Worm (Caenorhabditis elegans) whole organism, L4 larva: Measurements from ENCODE around the gene slc-25A18.2.
A peak's percentile ranks its signal among the peaks of the same experiment; 100 is the strongest.
"Not testable (repeated sequence)": the region's sequence is repeated elsewhere in the genome, so short reads cannot be mapped to it uniquely, and the experiment has no call there.

Source experiments
- F10B5.3 ChIP-seq: sonication (generic microtip); optimal IDR thresholded peaks from 2 replicates; lab custom pipeline; 2016; ENCODE audit warnings: mild to moderate bottlenecking, missing genetic modification characterization, missing compliant biosample characterization
- F26F4.8 ChIP-seq: fragments of 200-800 bp; sonication (Bioruptor generic); conservative IDR thresholded peaks from 2 replicates; pipeline ENCODE4 v1.3.6; 2022; ENCODE audit warnings: missing genetic modification characterization, missing compliant biosample characterization
- T26A8.4 ChIP-seq: fragments of 200-800 bp; sonication (Bioruptor generic); IDR thresholded peaks from 2 replicates; pipeline ENCODE4 v1.3.6; 2022; ENCODE audit warnings: missing genetic modification characterization, missing compliant biosample characterization
- Y48G9A.11 ChIP-seq: fragments of 200-800 bp; sonication (Bioruptor generic); IDR thresholded peaks from 2 replicates; pipeline ENCODE4 v1.3.6; 2022; ENCODE audit warnings: missing genetic modification reagents, missing genetic modification characterization, missing compliant biosample characterization
- aly-2 ChIP-seq: sonication (generic microtip); optimal IDR thresholded peaks from 2 replicates; lab custom pipeline; 2018; ENCODE audit warnings: missing biosample characterization, missing genetic modification characterization
- attf-4 ChIP-seq: sonication (generic microtip); optimal IDR thresholded peaks from 3 replicates; lab custom pipeline; 2017; ENCODE audit warnings: missing biosample characterization, missing genetic modification characterization
- ctbp-1 ChIP-seq: fragments of 200-800 bp; sonication (Bioruptor generic); IDR thresholded peaks from 2 replicates; pipeline ENCODE4 v1.3.6; 2022; ENCODE audit warnings: missing genetic modification reagents, missing genetic modification characterization, missing compliant biosample characterization
- daf-19 ChIP-seq: fragments of 200-800 bp; sonication (Bioruptor generic); conservative IDR thresholded peaks from 2 replicates; pipeline ENCODE4 v1.3.6; 2022; ENCODE audit warnings: missing genetic modification characterization, missing compliant biosample characterization
- daf-8 ChIP-seq: fragments of 200-800 bp; sonication (Bioruptor generic); IDR thresholded peaks from 2 replicates; pipeline ENCODE4 v1.3.6; 2022; ENCODE audit warnings: missing genetic modification characterization, missing compliant biosample characterization
- dmd-6 ChIP-seq: fragments of 200-800 bp; sonication (Bioruptor generic); IDR thresholded peaks from 2 replicates; pipeline ENCODE4 v1.3.6; 2022; ENCODE audit warnings: missing genetic modification reagents, missing genetic modification characterization, missing compliant biosample characterization
- dpl-1 ChIP-seq: fragments of 150-350 bp; optimal IDR thresholded peaks from 2 replicates; lab custom pipeline; 2014; ENCODE audit warnings: missing biosample characterization, missing genetic modification reagents, missing genetic modification characterization
- duxl-1 ChIP-seq: sonication (generic microtip); optimal IDR thresholded peaks from 2 replicates; lab custom pipeline; 2016; ENCODE audit warnings: mild to moderate bottlenecking, missing genetic modification characterization, moderate library complexity, missing compliant biosample characterization; ENCODE audit not compliant: poor library complexity
- dve-1 ChIP-seq: sonication (generic microtip); optimal IDR thresholded peaks from 2 replicates; lab custom pipeline; 2017; ENCODE audit warnings: antibody characterized with exemption, mild to moderate bottlenecking, missing genetic modification characterization, missing compliant biosample characterization; ENCODE audit not compliant: insufficient read depth
- hif-1 ChIP-seq, 2 experiments: sonication (generic microtip); optimal IDR thresholded peaks; 2 replicates each; lab custom pipeline; 2016 to 2017; ENCODE audit warnings: missing compliant biosample characterization in 2 of 2, missing genetic modification characterization in 2 of 2, missing genetic modification reagents in 2 of 2, missing genotype in 2 of 2, mild to moderate bottlenecking in 1 of 2
- hlh-11 ChIP-seq: fragments of 200-800 bp; sonication (Bioruptor generic); optimal IDR thresholded peaks from 2 replicates; lab custom pipeline; 2018; ENCODE audit warnings: mild to moderate bottlenecking, missing genetic modification characterization, missing compliant biosample characterization
- lim-7 ChIP-seq: fragments of 200-800 bp; sonication (Bioruptor generic); IDR thresholded peaks from 2 replicates; pipeline ENCODE4 v1.3.6; 2022; ENCODE audit warnings: missing genetic modification characterization, missing compliant biosample characterization
- lin-38 ChIP-seq: fragments of 200-800 bp; sonication (Bioruptor generic); IDR thresholded peaks from 2 replicates; pipeline ENCODE4 v1.3.6; 2022; ENCODE audit warnings: missing genetic modification reagents, missing genetic modification characterization, missing compliant biosample characterization
- mes-2 ChIP-seq: sonication (generic microtip); optimal IDR thresholded peaks from 2 replicates; lab custom pipeline; 2016; ENCODE audit warnings: missing genotype, mild to moderate bottlenecking, missing genetic modification characterization, missing compliant biosample characterization; ENCODE audit not compliant: poor library complexity, severe bottlenecking
- nhr-102 ChIP-seq: sonication (generic microtip); optimal IDR thresholded peaks from 2 replicates; lab custom pipeline; 2016; ENCODE audit warnings: mild to moderate bottlenecking, missing genetic modification characterization, moderate library complexity, missing compliant biosample characterization
- nhr-28 ChIP-seq: fragments of 150-350 bp; optimal IDR thresholded peaks from 2 replicates; lab custom pipeline; 2014; ENCODE audit warnings: missing biosample characterization, missing genetic modification characterization
- nhr-76 ChIP-seq: fragments of 150-350 bp; optimal IDR thresholded peaks from 2 replicates; lab custom pipeline; 2014; ENCODE audit warnings: missing biosample characterization, missing genetic modification characterization
- pha-4 ChIP-seq, 2 experiments: fragments of 150-350 bp in 1 of 2; fragments of 200-800 bp in 1 of 2; sonication (Bioruptor generic) in 1 of 2; IDR thresholded peaks in 1 of 2; optimal IDR thresholded peaks in 1 of 2; 2 replicates each; pipeline versions ENCODE4 v1.3.6 to Lab custom; 2014 to 2022; ENCODE audit warnings: missing genetic modification characterization in 2 of 2, missing genetic modification reagents in 2 of 2, missing biosample characterization in 1 of 2, missing compliant biosample characterization in 1 of 2
- php-3 ChIP-seq: fragments of 200-800 bp; sonication (Bioruptor generic); IDR thresholded peaks from 2 replicates; pipeline ENCODE4 v1.3.6; 2022; ENCODE audit warnings: missing genetic modification reagents, missing genetic modification characterization, missing compliant biosample characterization
- sdz-12 ChIP-seq: fragments of 200-800 bp; sonication (Bioruptor generic); optimal IDR thresholded peaks from 2 replicates; lab custom pipeline; 2018; ENCODE audit warnings: mild to moderate bottlenecking, missing genetic modification characterization, missing compliant biosample characterization
- snpc-1.2 ChIP-seq: fragments of 200-800 bp; sonication (Bioruptor generic); IDR thresholded peaks from 2 replicates; pipeline ENCODE4 v1.3.6; 2022; ENCODE audit warnings: missing genetic modification reagents, missing genetic modification characterization, missing compliant biosample characterization
- snpc-4 ChIP-seq: fragments of 150-350 bp; optimal IDR thresholded peaks from 2 replicates; lab custom pipeline; 2014; ENCODE audit warnings: missing biosample characterization, missing genetic modification characterization
- tra-1 ChIP-seq: fragments of 200-800 bp; sonication (Bioruptor generic); IDR thresholded peaks from 2 replicates; pipeline ENCODE4 v1.3.6; 2022; ENCODE audit warnings: missing genetic modification reagents, missing genetic modification characterization, missing compliant biosample characterization
- unc-62 ChIP-seq, 3 experiments: fragments of 150-350 bp in 1 of 3; sonication (generic microtip); optimal IDR thresholded peaks in 2 of 3; peaks in 1 of 3; 1 replicate in 1 of 3; 2 replicates in 2 of 3; lab custom pipeline; 2014 to 2017; ENCODE audit warnings: missing biosample characterization in 3 of 3, missing genetic modification characterization in 3 of 3, missing genetic modification reagents in 3 of 3, missing genotype in 1 of 3
- zip-2 ChIP-seq: fragments of 150-350 bp; optimal IDR thresholded peaks from 2 replicates; lab custom pipeline; 2014; ENCODE audit warnings: missing biosample characterization, missing genetic modification characterization
- ztf-11 ChIP-seq: fragments of 150-350 bp; optimal IDR thresholded peaks from 2 replicates; lab custom pipeline; 2014; ENCODE audit warnings: missing biosample characterization, missing genetic modification characterization

Gene slc-25A18.2

ce11 chrIV:7440238-7440637 is 34.6 kb upstream of the slc-25A18.2 start:
- TF ChIP-seq sdz-12 (GFP tag; lab: Kevin White, UChicago) (no peak), nhr-28 (tag; lab: Kevin White, UChicago) (peak; percentile 66), hlh-11 (tag; lab: Kevin White, UChicago) (peak; percentile 3)

ce11 chrIV:7440985-7441384 is 33.9 kb upstream of the slc-25A18.2 start:
- 0 out of 2 replicates have a peak, but pooled peaks have one; percentile 36 for TF ChIP-seq Y48G9A.11 (GFP tag; lab: Robert Waterston, UW)
- TF ChIP-seq pha-4 (GFP tag; IDR thresholded peaks at IDR 0.05; lab: Robert Waterston, UW) = peak; percentile 12; the same call in 1 of the 2 replicates
- not testable (repeated sequence) for TF ChIP-seq pha-4 (tag; optimal IDR thresholded peaks at IDR 0.05; lab: Kevin White, UChicago)
- TF ChIP-seq lim-7 (GFP tag; lab: Robert Waterston, UW) = peak; percentile 73
- TF ChIP-seq tra-1 = 0 out of 2 replicates have a peak, but pooled peaks have one; percentile 28
- TF ChIP-seq snpc-1.2 (GFP tag; lab: Robert Waterston, UW) = 0 out of 2 replicates have a peak, but pooled peaks have one; percentile 22

ce11 chrIV:7445236-7445635 is 29.6 kb upstream of the slc-25A18.2 start, which contains the start of gene valv-1:
Gene valv-1, minus strand, starts transcription at chrIV:7445336.
- TF ChIP-seq unc-62 (GFP tag; optimal IDR thresholded peaks at IDR 0.05 in 1 of 2; lab: Kevin White, UChicago) (peak in 1 of 2 experiments; percentile 51), unc-62 (tag; optimal IDR thresholded peaks at IDR 0.05; lab: Kevin White, UChicago) (no peak), lin-38 (GFP tag; lab: Robert Waterston, UW) (no peak)

- TF ChIP-seq snpc-4 (tag; lab: Kevin White, UChicago) (no peak), dpl-1 (no peak), dmd-6 (GFP tag; lab: Robert Waterston, UW) (no peak), nhr-28 (tag; lab: Kevin White, UChicago) (no peak), ctbp-1 (GFP tag; lab: Robert Waterston, UW) (no peak), F10B5.3 (tag; lab: Kevin White, UChicago) (no peak), zip-2 (tag; lab: Kevin White, UChicago) (no peak)
Observed at ce11 chrIV:7445995-7446394, 28.8 kb upstream of the slc-25A18.2 start, which contains the start of gene B0496.1. Gene B0496.1, plus strand, starts transcription at chrIV:7446295.

DNA sequence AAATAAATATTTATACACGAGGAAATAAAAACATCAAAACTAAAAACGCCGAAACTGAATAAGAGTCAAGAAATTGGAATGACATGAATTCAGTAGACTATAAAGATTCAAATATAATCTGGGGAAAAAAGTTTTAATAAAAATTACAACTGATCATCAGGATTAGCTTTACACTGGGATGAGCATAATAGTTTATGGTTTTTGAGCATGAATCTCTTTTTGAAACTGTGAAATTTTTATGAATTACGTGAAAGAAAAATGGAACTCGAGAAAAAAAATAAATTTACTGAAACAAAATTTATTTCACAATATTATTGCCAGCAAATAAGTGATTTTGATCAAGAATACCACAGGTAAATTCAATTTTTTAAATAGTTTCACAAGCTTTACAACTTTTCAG is 27.3 kb upstream of the slc-25A18.2 start, which contains the start of gene B0496.2:
Gene B0496.2 (plus strand): TSS at position 301 of the 400 bp plus-strand sequence.
- no peak for TF ChIP-seq daf-8
- no peak for TF ChIP-seq T26A8.4 (GFP tag; lab: Robert Waterston, UW)
- no peak for TF ChIP-seq F26F4.8 (GFP tag; lab: Robert Waterston, UW)
- TF ChIP-seq nhr-76 (tag; lab: Kevin White, UChicago) = no peak
- TF ChIP-seq ctbp-1 (GFP tag; lab: Robert Waterston, UW) = no peak
- TF ChIP-seq duxl-1 = no peak
- no peak for TF ChIP-seq mes-2
- no peak for TF ChIP-seq nhr-102 (tag; lab: Kevin White, UChicago)
- no peak for TF ChIP-seq ztf-11
- no peak for TF ChIP-seq aly-2 (tag; lab: Kevin White, UChicago)
- TF ChIP-seq daf-19 (GFP tag; lab: Robert Waterston, UW) = no peak

DNA sequence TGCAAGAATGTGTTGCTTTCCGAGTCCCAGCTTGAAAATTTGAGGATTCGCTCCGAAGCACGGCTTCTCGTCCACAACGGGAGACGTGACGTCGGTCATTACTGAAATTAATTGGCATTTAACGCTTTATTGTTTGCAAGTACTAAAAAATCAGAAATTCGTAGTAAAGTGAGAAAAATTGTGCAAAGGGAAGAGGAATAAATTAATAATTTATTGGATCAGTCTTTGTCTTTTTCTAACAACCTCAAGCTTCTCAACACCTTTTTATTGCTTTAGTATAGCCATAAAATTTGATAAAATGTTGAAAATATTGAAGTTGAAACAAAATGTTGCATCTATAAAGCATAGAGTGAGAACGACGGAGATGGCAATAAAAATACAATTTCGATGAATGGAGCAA is 23.5 kb upstream of the slc-25A18.2 start, which contains the start of gene tes-1:
Gene tes-1 (minus strand): TSS at position 101 of the 400 bp plus-strand sequence.
- no peak for TF ChIP-seq pha-4 (GFP tag; IDR thresholded peaks at IDR 0.05; lab: Robert Waterston, UW)
- no peak for TF ChIP-seq pha-4 (tag; optimal IDR thresholded peaks at IDR 0.05; lab: Kevin White, UChicago)
- no peak for TF ChIP-seq hif-1 (tag; optimal IDR thresholded peaks at IDR 0.05; lab: Kevin White, UChicago)
- 0 out of 2 replicates have a peak, but pooled peaks have one; percentile 26 for TF ChIP-seq php-3 (GFP tag; lab: Robert Waterston, UW)
- TF ChIP-seq dve-1 (tag; lab: Kevin White, UChicago) = no peak
- no peak for TF ChIP-seq attf-4 (tag; lab: Kevin White, UChicago)
